Worm (Caenorhabditis elegans): Measurements from ENCODE around the gene citk-1.
A peak's percentile ranks its signal among the peaks of the same experiment; 100 is the strongest.

The citk-1 gene

ce11 chrII:13872191-13872889 lies 36.4 kb upstream of the citk-1 start, which contains the start of the genes cup-14 and ndub-8 (continued):
- TF ChIP-seq fkh-10 (GFP tag; optimal IDR thresholded peaks at IDR 0.05) (peak; percentile 87), mdl-1 (tag; optimal IDR thresholded peaks at IDR 0.05) (peak; percentile 61 to 85), egl-43 (GFP tag; IDR thresholded peaks at IDR 0.05) (no peak), pha-4 (GFP tag; IDR thresholded peaks at IDR 0.05) (peak; percentile 71), pha-4 (tag; optimal IDR thresholded peaks at IDR 0.05) (peak; percentile 24), nhr-10 (tag; optimal IDR thresholded peaks at IDR 0.05) (no peak), skn-1 (tag; optimal IDR thresholded peaks at IDR 0.05) (no peak), egl-27 (tag; optimal IDR thresholded peaks at IDR 0.05) (no peak), ceh-28 (tag; optimal IDR thresholded peaks at IDR 0.05) (no peak), zag-1 (tag; optimal IDR thresholded peaks at IDR 0.05) (no peak), jun-1 (tag; optimal IDR thresholded peaks at IDR 0.05) (peak; percentile 29), zfp-2 (tag; optimal IDR thresholded peaks at IDR 0.05) (peak; percentile 36), nhr-77 (tag; optimal IDR thresholded peaks at IDR 0.05) (peak; percentile 82), nhr-11 (tag; optimal IDR thresholded peaks at IDR 0.05) (peak; percentile 42), ctbp-1 (GFP tag; IDR thresholded peaks at IDR 0.05) (no peak), nhr-111 (GFP tag; optimal IDR thresholded peaks at IDR 0.05) (no peak), madf-9 (GFP tag; conservative IDR thresholded peaks at IDR 0.05) (no peak), php-3 (GFP tag; IDR thresholded peaks at IDR 0.05) (peak; percentile 80), fos-1 (tag; optimal IDR thresholded peaks at IDR 0.05) (no peak), lin-1 (GFP tag; IDR thresholded peaks at IDR 0.05) (no peak), Y105C5A.15 (GFP tag; IDR thresholded peaks at IDR 0.05) (no peak), duxl-1 (tag; optimal IDR thresholded peaks at IDR 0.05; ENCODE audit: poor library complexity) (peak; percentile 51), tra-1 (GFP tag; IDR thresholded peaks at IDR 0.05) (no peak), mes-2 (tag; optimal IDR thresholded peaks at IDR 0.05; ENCODE audit: poor library complexity, severe bottlenecking) (peak; percentile 93), ceh-20 (GFP tag; IDR thresholded peaks at IDR 0.05) (0 out of 2 replicates have a peak, but pooled peaks have one; percentile 62), ztf-11 (tag; optimal IDR thresholded peaks at IDR 0.05) (no peak), Y75B8A.6 (GFP tag; IDR thresholded peaks at IDR 0.05) (no peak), nhr-48 (tag; optimal IDR thresholded peaks at IDR 0.05) (peak; percentile 45), R02D3.7 (tag; optimal IDR thresholded peaks at IDR 0.05) (no peak), zip-11 (GFP tag; IDR thresholded peaks at IDR 0.05) (no peak), lim-7 (GFP tag; IDR thresholded peaks at IDR 0.05) (no peak), zfp-3 (GFP tag; conservative IDR thresholded peaks at IDR 0.05) (peak; percentile 56; the same call in 1 of the 2 replicates), zip-2 (tag; optimal IDR thresholded peaks at IDR 0.05) (no peak), ceh-32 (tag; optimal IDR thresholded peaks at IDR 0.05; ENCODE audit: poor library complexity) (no peak), mep-1 (tag; optimal IDR thresholded peaks at IDR 0.05) (peak; percentile 87), ama-1 (optimal IDR thresholded peaks at IDR 0.05) (no peak), vab-7 (GFP tag; IDR thresholded peaks at IDR 0.05) (0 out of 2 replicates have a peak, but pooled peaks have one; percentile 10), unc-130 (GFP tag; optimal IDR thresholded peaks at IDR 0.05) (peak; percentile 82), lsy-2 (tag; optimal IDR thresholded peaks at IDR 0.05) (peak; percentile 98 to 100), attf-4 (tag; optimal IDR thresholded peaks at IDR 0.05) (peak; percentile 6), nhr-102 (tag; optimal IDR thresholded peaks at IDR 0.05) (peak; percentile 71), aly-2 (tag; optimal IDR thresholded peaks at IDR 0.05) (no peak), cey-2 (tag; optimal IDR thresholded peaks at IDR 0.05; ENCODE audit: borderline replicate concordance, insufficient read depth) (no peak), tag-97 (GFP tag; IDR thresholded peaks at IDR 0.05) (no peak), dpl-1 (GFP tag; optimal IDR thresholded peaks at IDR 0.05) (peak; percentile 86), nhr-237 (tag; optimal IDR thresholded peaks at IDR 0.05) (no peak), hif-1 (tag; optimal IDR thresholded peaks at IDR 0.05) (peak in 1 of 2 experiments; percentile 67), Y5F2A.4 (GFP tag; optimal IDR thresholded peaks at IDR 0.05) (no peak), hlh-11 (tag; optimal IDR thresholded peaks at IDR 0.05) (peak; percentile 75)

Measured in whole organism, L4 larva.